In genomic region chr3R:13014168-13014881, dm6 we compare ENCODE assay signal across 4 fruit fly cellular contexts.
A peak's percentile ranks its signal among the peaks of the same experiment; 100 is the strongest.
TF ChIP-seq lines count a peak whose summit lies in the region.

No protein-coding gene starts in this region.

- TF ChIP-seq CTCF in whole organism, embryonic (GFP tag; optimal IDR thresholded peaks at IDR 0.05; lab: Kevin White, UChicago), result no peak

TF ChIP-seq in whole organism, adult, 20 proteins besides CTCF, POLR2A, EP300 and RAD21:
- peak; percentile 23 for TF ChIP-seq CG14711 (tag; optimal IDR thresholded peaks at IDR 0.05; lab: Kevin White, UChicago)
- peak; percentile 96 for TF ChIP-seq tj (GFP tag; optimal IDR thresholded peaks at IDR 0.05; lab: Kevin White, UChicago)
- TF ChIP-seq kay (GFP tag; lab: Kevin White, UChicago; ENCODE audit: borderline replicate concordance), result peak; percentile 89
- no peak for TF ChIP-seq CG1620 (GFP tag; optimal IDR thresholded peaks at IDR 0.05; lab: Kevin White, UChicago)
- no peak for TF ChIP-seq Crg-1 (GFP tag; optimal IDR thresholded peaks at IDR 0.05; lab: Kevin White, UChicago)
- no peak for TF ChIP-seq CG7045 (GFP tag; optimal IDR thresholded peaks at IDR 0.05; lab: Kevin White, UChicago)
- TF ChIP-seq Hr96 (GFP tag; optimal IDR thresholded peaks at IDR 0.05; lab: Kevin White, UChicago), result no peak
TF ChIP-seq in whole organism, adult: peak in this region for 3.

TF ChIP-seq in whole organism, embryonic, 481 proteins besides CTCF, POLR2A, EP300 and RAD21 (continues in another document):
- TF ChIP-seq CG31441 (GFP tag; IDR thresholded peaks at IDR 0.05; lab: Robert Waterston, UW) (no peak), wek (GFP tag; optimal IDR thresholded peaks at IDR 0.05; lab: Kevin White, UChicago) (no peak), MTF-1 (GFP tag; optimal IDR thresholded peaks at IDR 0.05; lab: Kevin White, UChicago; ENCODE audit: borderline replicate concordance) (no peak), CG10543 (GFP tag; optimal IDR thresholded peaks at IDR 0.05; lab: Kevin White, UChicago) (no peak), Lpt (GFP tag; optimal IDR thresholded peaks at IDR 0.05; lab: Kevin White, UChicago) (no peak), CG17361 (GFP tag; IDR thresholded peaks at IDR 0.05; lab: Robert Waterston, UW) (0 out of 3 replicates have a peak, but pooled peaks have one; percentile 18), NK7.1 (GFP tag; optimal IDR thresholded peaks at IDR 0.05; lab: Kevin White, UChicago) (no peak), CG15011 (GFP tag; optimal IDR thresholded peaks at IDR 0.05; lab: Kevin White, UChicago) (no peak), cg (GFP tag; optimal IDR thresholded peaks at IDR 0.05; lab: Kevin White, UChicago) (no peak), prd (optimal IDR thresholded peaks at IDR 0.05; lab: Kevin White, UChicago) (no peak), prd (GFP tag; IDR thresholded peaks at IDR 0.05; lab: Robert Waterston, UW) (peak; percentile 56; the same call in 2 of the 3 replicates), CG7271 (tag; optimal IDR thresholded peaks at IDR 0.05; lab: Kevin White, UChicago) (no peak), CG15601 (tag; optimal IDR thresholded peaks at IDR 0.05; lab: Kevin White, UChicago) (no peak), tup (GFP tag; optimal IDR thresholded peaks at IDR 0.05; lab: Kevin White, UChicago) (no peak), CG31388 (GFP tag; optimal IDR thresholded peaks at IDR 0.05; lab: Kevin White, UChicago) (no peak), Sox102F (GFP tag; optimal IDR thresholded peaks at IDR 0.05; lab: Kevin White, UChicago) (peak; percentile 6), br (optimal IDR thresholded peaks at IDR 0.05; lab: Kevin White, UChicago) (no peak), Drgx (GFP tag; IDR thresholded peaks at IDR 0.05; lab: Robert Waterston, UW) (peak; percentile 55), disco-r (GFP tag; optimal IDR thresholded peaks at IDR 0.05; lab: Kevin White, UChicago) (no peak), CG17385 (GFP tag; optimal IDR thresholded peaks at IDR 0.05; lab: Kevin White, UChicago) (no peak), Opbp (GFP tag; IDR thresholded peaks at IDR 0.05; lab: Robert Waterston, UW; ENCODE audit: partially characterized antibody) (no peak), dpn (GFP tag; optimal IDR thresholded peaks at IDR 0.05; lab: Kevin White, UChicago) (peak in 1 of 2 experiments; percentile 1), kni (GFP tag; optimal IDR thresholded peaks at IDR 0.05; lab: Kevin White, UChicago) (no peak), emc (GFP tag; optimal IDR thresholded peaks at IDR 0.05; lab: Kevin White, UChicago) (no peak), Hsf (GFP tag; optimal IDR thresholded peaks at IDR 0.05; lab: Kevin White, UChicago) (peak; percentile 8), D19A (tag; optimal IDR thresholded peaks at IDR 0.05; lab: Kevin White, UChicago) (peak; percentile 55), ara (GFP tag; IDR thresholded peaks at IDR 0.05; lab: Robert Waterston, UW) (0 out of 2 replicates have a peak, but pooled peaks have one; percentile 33), CG14050 (GFP tag; IDR thresholded peaks at IDR 0.05; lab: Robert Waterston, UW) (peak; percentile 16; the same call in 1 of the 3 replicates)

TF ChIP-seq in whole organism, prepupa, 60 proteins besides CTCF, POLR2A, EP300 and RAD21:
- TF ChIP-seq CG32006 (GFP tag; optimal IDR thresholded peaks at IDR 0.05; lab: Kevin White, UChicago) (peak; percentile 55), svp (GFP tag; lab: Kevin White, UChicago) (no peak), CG6163 (GFP tag; IDR thresholded peaks at IDR 0.05; lab: Robert Waterston, UW) (peak; percentile 41; the same call in 2 of the 3 replicates), Hr4 (GFP tag; optimal IDR thresholded peaks at IDR 0.05; lab: Kevin White, UChicago) (peak; percentile 43), CG11294 (GFP tag; IDR thresholded peaks at IDR 0.05; lab: Robert Waterston, UW) (peak; percentile 45; the same call in 1 of the 2 replicates), eg (GFP tag; IDR thresholded peaks at IDR 0.05; lab: Robert Waterston, UW) (peak; percentile 54), CG9139 (GFP tag; optimal IDR thresholded peaks at IDR 0.05; lab: Kevin White, UChicago) (no peak), CG8119 (GFP tag; IDR thresholded peaks at IDR 0.05; lab: Robert Waterston, UW) (0 out of 3 replicates have a peak, but pooled peaks have one; percentile 18), CG15336 (GFP tag; IDR thresholded peaks at IDR 0.05; lab: Robert Waterston, UW) (peak; percentile 51)

TF ChIP-seq in whole organism, pupa, 21 proteins besides CTCF, POLR2A, EP300 and RAD21:
- TF ChIP-seq Pif1B (GFP tag; optimal IDR thresholded peaks at IDR 0.05; lab: Kevin White, UChicago) (no peak), CG9948 (tag; optimal IDR thresholded peaks at IDR 0.05; lab: Kevin White, UChicago) (no peak), CG4496 (GFP tag; IDR thresholded peaks at IDR 0.05; lab: Robert Waterston, UW) (peak; percentile 58), CG14655 (GFP tag; optimal IDR thresholded peaks at IDR 0.05; lab: Kevin White, UChicago) (peak; percentile 22), CG8301 (tag; optimal IDR thresholded peaks at IDR 0.05; lab: Kevin White, UChicago) (no peak), CG17806 (tag; optimal IDR thresholded peaks at IDR 0.05; lab: Kevin White, UChicago) (no peak), gl (tag; optimal IDR thresholded peaks at IDR 0.05; lab: Kevin White, UChicago) (no peak), D1 (tag; optimal IDR thresholded peaks at IDR 0.05; lab: Kevin White, UChicago) (no peak), fd96Ca (GFP tag; IDR thresholded peaks at IDR 0.05; lab: Robert Waterston, UW) (peak; percentile 48; the same call in 2 of the 3 replicates), CG32121 (GFP tag; IDR thresholded peaks at IDR 0.05; lab: Robert Waterston, UW) (peak; percentile 54; the same call in 1 of the 2 replicates), EcR (GFP tag; optimal IDR thresholded peaks at IDR 0.05; lab: Kevin White, UChicago) (no peak), CG8159 (tag; optimal IDR thresholded peaks at IDR 0.05; lab: Kevin White, UChicago) (no peak), Pif1A (GFP tag; optimal IDR thresholded peaks at IDR 0.05; lab: Kevin White, UChicago) (no peak), Snoo (tag; optimal IDR thresholded peaks at IDR 0.05; lab: Kevin White, UChicago) (no peak), Ets98B (GFP tag; IDR thresholded peaks at IDR 0.05; lab: Robert Waterston, UW) (peak; percentile 34), CG13204 (GFP tag; optimal IDR thresholded peaks at IDR 0.05; lab: Kevin White, UChicago) (no peak), CG12605 (GFP tag; IDR thresholded peaks at IDR 0.05; lab: Robert Waterston, UW) (0 out of 2 replicates have a peak, but pooled peaks have one; percentile 9), CG15710 (tag; optimal IDR thresholded peaks at IDR 0.05; lab: Kevin White, UChicago) (no peak), CG34367 (tag; optimal IDR thresholded peaks at IDR 0.05; lab: Kevin White, UChicago) (no peak), rn (GFP tag; IDR thresholded peaks at IDR 0.05; lab: Robert Waterston, UW) (0 out of 2 replicates have a peak, but pooled peaks have one; percentile 30), CG10348 (GFP tag; IDR thresholded peaks at IDR 0.05; lab: Robert Waterston, UW) (no peak)
